Fruit fly (Drosophila melanogaster) whole organism, adult: ENCODE data around the gene Fmr1.

Source experiments
- CG1620 ChIP-seq: fragments of 200-800 bp; sonication (Bioruptor generic); optimal IDR thresholded peaks from 2 replicates; lab custom pipeline; 2016; ENCODE audit warnings: missing biosample characterization, missing genetic modification characterization
- kay ChIP-seq: fragments of 200-800 bp; sonication (Bioruptor generic); peaks from one replicate; lab custom pipeline; 2016; ENCODE audit warnings: missing biosample characterization, missing genetic modification characterization, borderline replicate concordance
- ovo ChIP-seq: fragments of 200-800 bp; sonication (Bioruptor generic); optimal IDR thresholded peaks from 2 replicates; lab custom pipeline; 2016; ENCODE audit warnings: missing biosample characterization, missing genetic modification characterization

- TF ChIP-seq kay (GFP tag; lab: Kevin White, UChicago), result no peak
- TF ChIP-seq CG1620 (GFP tag; lab: Kevin White, UChicago), result no peak
- TF ChIP-seq ovo (GFP tag; lab: Kevin White, UChicago), result no peak
These were observed 11.5 kb upstream of the Fmr1 start, which contains the start of the genes gammaSnap2 and ATPsynepsilonL for dm6 chr3R:10121266-10121904.
